Fruit fly (Drosophila melanogaster) whole organism, embryonic: Measurements from ENCODE around the gene CG34163.

Experiments
- Blimp-1 ChIP-seq: fragments of 200-800 bp; sonication (Bioruptor generic); optimal IDR thresholded peaks from 3 replicates; lab custom pipeline; 2018; ENCODE audit warnings: missing biosample characterization, missing genetic modification characterization, mild to moderate bottlenecking, moderate library complexity, missing genetic modification reagents
- CG11504 ChIP-seq: fragments of 200-800 bp; sonication (Bioruptor generic); optimal IDR thresholded peaks from 3 replicates; lab custom pipeline; 2019; ENCODE audit warnings: missing biosample characterization, mild to moderate bottlenecking, missing genetic modification characterization, moderate library complexity
- CG11723 ChIP-seq: fragments of 200-800 bp; sonication (Bioruptor generic); optimal IDR thresholded peaks from 2 replicates; lab custom pipeline; 2017; ENCODE audit warnings: missing biosample characterization, mild to moderate bottlenecking, missing genetic modification characterization
- CG12236 ChIP-seq: fragments of 200-800 bp; sonication (Bioruptor generic); optimal IDR thresholded peaks from 2 replicates; lab custom pipeline; 2016; ENCODE audit warnings: missing biosample characterization, missing genetic modification characterization
- CG12744 ChIP-seq: fragments of 200-800 bp; sonication (Bioruptor generic); optimal IDR thresholded peaks from 2 replicates; lab custom pipeline; 2016; ENCODE audit warnings: missing biosample characterization, missing genetic modification characterization
- CG13123 ChIP-seq: fragments of 200-800 bp; sonication (Bioruptor generic); optimal IDR thresholded peaks from 2 replicates; lab custom pipeline; 2016; ENCODE audit warnings: missing biosample characterization, missing genetic modification characterization
- CG13624 ChIP-seq: fragments of 200-800 bp; sonication (Bioruptor generic); optimal IDR thresholded peaks from 2 replicates; lab custom pipeline; 2016; ENCODE audit warnings: missing biosample characterization, missing genetic modification characterization
- CG13775 ChIP-seq: fragments of 200-800 bp; sonication (Bioruptor generic); optimal IDR thresholded peaks from 3 replicates; lab custom pipeline; 2017; ENCODE audit warnings: missing biosample characterization, mild to moderate bottlenecking, missing genetic modification characterization
- CG15514 ChIP-seq: fragments of 200-800 bp; sonication (Bioruptor generic); optimal IDR thresholded peaks from 3 replicates; lab custom pipeline; 2017; ENCODE audit warnings: missing biosample characterization, missing genetic modification characterization, mild to moderate bottlenecking, moderate library complexity, missing genetic modification reagents
- CG1603 ChIP-seq: fragments of 200-800 bp; sonication (Bioruptor generic); optimal IDR thresholded peaks from 2 replicates; lab custom pipeline; 2019; ENCODE audit warnings: missing biosample characterization, mild to moderate bottlenecking, missing genetic modification characterization, moderate library complexity
- CG16779 ChIP-seq: fragments of 200-800 bp; sonication (Bioruptor generic); IDR thresholded peaks from 2 replicates; pipeline ENCODE4 v1.3.6; 2022; ENCODE audit warnings: missing biosample characterization, missing genetic modification characterization
- CG17829 ChIP-seq: fragments of 200-800 bp; optimal IDR thresholded peaks from 2 replicates; lab custom pipeline; 2019; ENCODE audit warnings: missing biosample characterization, mild to moderate bottlenecking, missing genetic modification characterization, moderate library complexity
- CG18764 ChIP-seq: fragments of 200-800 bp; sonication (Bioruptor generic); optimal IDR thresholded peaks from 3 replicates; lab custom pipeline; 2016; ENCODE audit warnings: missing biosample characterization, missing genetic modification characterization
- CG3163 ChIP-seq: fragments of 200-800 bp; sonication (Bioruptor generic); optimal IDR thresholded peaks from 3 replicates; lab custom pipeline; 2016; ENCODE audit warnings: missing biosample characterization, missing genetic modification characterization
- CG6689 ChIP-seq: fragments of 200-800 bp; sonication (Bioruptor generic); IDR thresholded peaks from 2 replicates; pipeline ENCODE4 v1.3.6; 2022; ENCODE audit warnings: missing biosample characterization, missing genetic modification characterization
- CG7786 ChIP-seq: fragments of 200-800 bp; sonication (Bioruptor generic); optimal IDR thresholded peaks from 2 replicates; lab custom pipeline; 2016; ENCODE audit warnings: missing biosample characterization, missing genetic modification characterization
- CG8944 ChIP-seq: fragments of 200-800 bp; sonication (Bioruptor generic); optimal IDR thresholded peaks from 3 replicates; lab custom pipeline; 2016; ENCODE audit warnings: missing biosample characterization, missing genetic modification characterization
- CoRest ChIP-seq: fragments of 200-800 bp; sonication (Bioruptor generic); optimal IDR thresholded peaks from 3 replicates; lab custom pipeline; 2018; ENCODE audit warnings: missing biosample characterization, mild to moderate bottlenecking, missing genetic modification characterization, moderate library complexity
- CrebB ChIP-seq: fragments of 200-800 bp; sonication (Bioruptor generic); optimal IDR thresholded peaks from 3 replicates; lab custom pipeline; 2018; ENCODE audit warnings: missing biosample characterization, mild to moderate bottlenecking, missing genetic modification characterization
- D19A ChIP-seq: fragments of 200-800 bp; optimal IDR thresholded peaks from 3 replicates; lab custom pipeline; 2019; ENCODE audit warnings: missing biosample characterization, mild to moderate bottlenecking, missing genetic modification characterization, moderate library complexity
- Fer1 ChIP-seq: fragments of 200-800 bp; sonication (Bioruptor generic); optimal IDR thresholded peaks from 2 replicates; lab custom pipeline; 2017; ENCODE audit warnings: missing biosample characterization, mild to moderate bottlenecking, missing genetic modification characterization
- Kr ChIP-seq: fragments of 200-800 bp; sonication (Bioruptor generic); optimal IDR thresholded peaks from 2 replicates; lab custom pipeline; 2017; ENCODE audit warnings: missing biosample characterization, mild to moderate bottlenecking, missing genetic modification characterization
- Med ChIP-seq: fragments of 200-800 bp; sonication (Bioruptor generic); peaks from one replicate; lab custom pipeline; 2016; ENCODE audit warnings: missing biosample characterization, missing genetic modification characterization, mild to moderate bottlenecking, inconsistent platforms, moderate library complexity
- Nf-YB ChIP-seq: fragments of 200-800 bp; sonication (Bioruptor generic); optimal IDR thresholded peaks from 3 replicates; lab custom pipeline; 2019; ENCODE audit warnings: missing biosample characterization, mild to moderate bottlenecking, missing genetic modification characterization, moderate library complexity
- PHDP ChIP-seq: fragments of 200-800 bp; sonication (Bioruptor generic); optimal IDR thresholded peaks from 3 replicates; lab custom pipeline; 2018; ENCODE audit warnings: missing biosample characterization, mild to moderate bottlenecking, missing genetic modification characterization, moderate library complexity
- Side ChIP-seq: fragments of 200-800 bp; sonication (Bioruptor generic); optimal IDR thresholded peaks from 2 replicates; lab custom pipeline; 2016; ENCODE audit warnings: missing biosample characterization, missing genetic modification characterization
- Spps ChIP-seq: fragments of 200-800 bp; sonication (Bioruptor generic); optimal IDR thresholded peaks from 2 replicates; lab custom pipeline; 2018; ENCODE audit warnings: missing biosample characterization, mild to moderate bottlenecking, missing genetic modification characterization
- Stat92E ChIP-seq, 3 experiments: fragments of >200 bp in 2 of 3; fragments of 200-800 bp in 1 of 3; sonication (Bioruptor generic) in 1 of 3; optimal IDR thresholded peaks; 2 replicates each; lab custom pipeline; 2017 to 2019; ENCODE audit warnings: missing biosample characterization in 3 of 3, missing genetic modification characterization in 3 of 3, mild to moderate bottlenecking in 1 of 3, moderate library complexity in 1 of 3
- ab ChIP-seq: fragments of 200-800 bp; sonication (Bioruptor generic); optimal IDR thresholded peaks from 2 replicates; lab custom pipeline; 2016; ENCODE audit warnings: missing biosample characterization, missing genetic modification characterization
- ap ChIP-seq: fragments of 200-800 bp; sonication (Bioruptor generic); IDR thresholded peaks from 2 replicates; pipeline ENCODE4 v1.3.6; 2022; ENCODE audit warnings: missing biosample characterization, missing genetic modification characterization
- dpn ChIP-seq, 2 experiments: fragments of 200-800 bp; sonication (Bioruptor generic); optimal IDR thresholded peaks; 3 replicates each; lab custom pipeline; 2016; ENCODE audit warnings: missing biosample characterization in 2 of 2, missing genetic modification characterization in 2 of 2
- eve ChIP-seq, 2 experiments: fragments of >200 bp; optimal IDR thresholded peaks; 2 replicates each; lab custom pipeline; 2017; ENCODE audit warnings: missing biosample characterization in 2 of 2, missing genetic modification characterization in 2 of 2
- fd64A ChIP-seq: fragments of 200-800 bp; sonication (Bioruptor generic); optimal IDR thresholded peaks from 3 replicates; lab custom pipeline; 2018; ENCODE audit warnings: missing biosample characterization, mild to moderate bottlenecking, missing genetic modification characterization
- grau ChIP-seq: fragments of 200-800 bp; optimal IDR thresholded peaks from 3 replicates; lab custom pipeline; 2019; ENCODE audit warnings: missing biosample characterization, mild to moderate bottlenecking, missing genetic modification characterization, moderate library complexity
- gro ChIP-seq: fragments of 200-800 bp; sonication (Bioruptor generic); optimal IDR thresholded peaks from 2 replicates; lab custom pipeline; 2016; ENCODE audit warnings: missing biosample characterization, missing genetic modification characterization
- gt ChIP-seq: fragments of 200-800 bp; sonication (Bioruptor generic); IDR thresholded peaks from 2 replicates; pipeline ENCODE4 v1.3.6; 2022; ENCODE audit warnings: missing biosample characterization, missing genetic modification characterization
- h ChIP-seq: fragments of >200 bp; optimal IDR thresholded peaks from 2 replicates; lab custom pipeline; 2017
- klu ChIP-seq: fragments of 200-800 bp; sonication (Bioruptor generic); IDR thresholded peaks from 2 replicates; pipeline ENCODE4 v1.3.6; 2022; ENCODE audit warnings: missing biosample characterization, missing genetic modification characterization
- lab ChIP-seq: fragments of 200-800 bp; sonication (Bioruptor generic); optimal IDR thresholded peaks from 3 replicates; lab custom pipeline; 2017; ENCODE audit warnings: missing biosample characterization, missing genetic modification characterization, mild to moderate bottlenecking, moderate library complexity, missing genetic modification reagents
- luna ChIP-seq: fragments of 200-800 bp; sonication (Bioruptor generic); optimal IDR thresholded peaks from 2 replicates; lab custom pipeline; 2016; ENCODE audit warnings: missing biosample characterization, missing genetic modification characterization
- pros ChIP-seq: fragments of 200-800 bp; sonication (Bioruptor generic); optimal IDR thresholded peaks from 3 replicates; lab custom pipeline; 2019; ENCODE audit warnings: missing biosample characterization, mild to moderate bottlenecking, missing genetic modification characterization, moderate library complexity
- pzg ChIP-seq: fragments of 200-800 bp; sonication (Bioruptor generic); optimal IDR thresholded peaks from 3 replicates; lab custom pipeline; 2018; ENCODE audit warnings: missing biosample characterization, mild to moderate bottlenecking, missing genetic modification characterization, moderate library complexity
- repo ChIP-seq: fragments of 200-800 bp; sonication (Bioruptor generic); optimal IDR thresholded peaks from 2 replicates; lab custom pipeline; 2016; ENCODE audit warnings: missing biosample characterization, missing genetic modification characterization
- schlank ChIP-seq: fragments of 200-800 bp; sonication (Bioruptor generic); optimal IDR thresholded peaks from 2 replicates; lab custom pipeline; 2018; ENCODE audit warnings: missing biosample characterization, mild to moderate bottlenecking, missing genetic modification characterization
- sens ChIP-seq: fragments of 200-800 bp; sonication (Bioruptor generic); peaks from one replicate; lab custom pipeline; 2016; ENCODE audit warnings: missing biosample characterization, missing genetic modification characterization
- slbo ChIP-seq: fragments of 200-800 bp; sonication (Bioruptor generic); IDR thresholded peaks from 2 replicates; pipeline ENCODE4 v1.3.6; 2022; ENCODE audit warnings: missing biosample characterization, missing genetic modification characterization
- sna ChIP-seq: fragments of 200-800 bp; sonication (Bioruptor generic); IDR thresholded peaks from 2 replicates; pipeline ENCODE4 v1.3.6; 2022; ENCODE audit warnings: missing biosample characterization, missing genetic modification characterization; ENCODE audit not compliant: partially characterized antibody
- sug ChIP-seq: fragments of 200-800 bp; optimal IDR thresholded peaks from 2 replicates; lab custom pipeline; 2019; ENCODE audit warnings: missing biosample characterization, mild to moderate bottlenecking, missing genetic modification characterization, moderate library complexity
- twi ChIP-seq: fragments of 200-800 bp; optimal IDR thresholded peaks from 2 replicates; lab custom pipeline; 2019; ENCODE audit warnings: missing biosample characterization, mild to moderate bottlenecking, missing genetic modification characterization, moderate library complexity
- wor ChIP-seq: fragments of 200-800 bp; sonication (Bioruptor generic); IDR thresholded peaks from 2 replicates; pipeline ENCODE4 v1.3.6; 2022; ENCODE audit warnings: missing biosample characterization, missing genetic modification characterization

Gene CG34163

dm6 chr2L:12010100-12010876 is 22.2 kb downstream of the CG34163 start (continued):
- TF ChIP-seq Med (GFP tag; lab: Kevin White, UChicago) = peak; percentile 94
- no peak for TF ChIP-seq CG13775
- no peak for TF ChIP-seq wor (GFP tag; lab: Robert Waterston, UW)
- no peak for TF ChIP-seq CG18764 (GFP tag; lab: Kevin White, UChicago)
- peak; percentile 45 for TF ChIP-seq lab (GFP tag; lab: Kevin White, UChicago)
- TF ChIP-seq CG11504 (tag; lab: Kevin White, UChicago) = peak; percentile 99
- no peak for TF ChIP-seq CG17829
- TF ChIP-seq Side = peak; percentile 56
- no peak for TF ChIP-seq schlank (tag; lab: Kevin White, UChicago)
- TF ChIP-seq slbo (GFP tag; lab: Robert Waterston, UW) = no peak
- TF ChIP-seq PHDP (tag; lab: Kevin White, UChicago) = no peak
- TF ChIP-seq eve (GFP tag; optimal IDR thresholded peaks at IDR 0.05; lab: Kevin White, UChicago) = no peak
- TF ChIP-seq CG13624 (GFP tag; lab: Kevin White, UChicago) = peak; percentile 41
- TF ChIP-seq luna = no peak
- TF ChIP-seq CG15514 (GFP tag; lab: Kevin White, UChicago) = no peak
- no peak for TF ChIP-seq CG16779
- peak; percentile 84 for TF ChIP-seq sens
- TF ChIP-seq Blimp-1 = no peak
- peak; percentile 19 for TF ChIP-seq repo (GFP tag; lab: Kevin White, UChicago)
- no peak for TF ChIP-seq D19A (tag; lab: Kevin White, UChicago)
- no peak for TF ChIP-seq CG8944 (GFP tag; lab: Kevin White, UChicago)
- TF ChIP-seq CG1603 (tag; lab: Kevin White, UChicago) = peak; percentile 27
- TF ChIP-seq CG3163 = peak; percentile 43
- TF ChIP-seq gro = peak; percentile 53
- no peak for TF ChIP-seq CG6689
- peak; percentile 91 for TF ChIP-seq sug (tag; lab: Kevin White, UChicago)
- TF ChIP-seq CG13123 (GFP tag; lab: Kevin White, UChicago) = no peak
- no peak for TF ChIP-seq CG7786 (GFP tag; lab: Kevin White, UChicago)
- no peak for TF ChIP-seq CG12236 (GFP tag; lab: Kevin White, UChicago)
- TF ChIP-seq Spps (tag; lab: Kevin White, UChicago) = no peak
- peak; percentile 55 for TF ChIP-seq fd64A (GFP tag; lab: Kevin White, UChicago)
- TF ChIP-seq klu (GFP tag; lab: Robert Waterston, UW) = no peak
- no peak for TF ChIP-seq sna (GFP tag; lab: Robert Waterston, UW)
- TF ChIP-seq pros (GFP tag; lab: Kevin White, UChicago) = peak; percentile 99
- no peak for TF ChIP-seq CrebB (tag; lab: Kevin White, UChicago)
- peak; percentile 84 for TF ChIP-seq ab
- peak; percentile 13 for TF ChIP-seq Kr (GFP tag; lab: Kevin White, UChicago)
- TF ChIP-seq h (lab: Kevin White, UChicago) = no peak
- peak; percentile 60 for TF ChIP-seq Fer1 (GFP tag; lab: Kevin White, UChicago)
- peak; percentile 5 for TF ChIP-seq pzg (GFP tag; lab: Kevin White, UChicago)
- TF ChIP-seq gt (GFP tag; lab: Robert Waterston, UW) = no peak
- TF ChIP-seq grau (tag; lab: Kevin White, UChicago) = no peak
- peak; percentile 100 for TF ChIP-seq Nf-YB (GFP tag; lab: Kevin White, UChicago)
- no peak for TF ChIP-seq dpn (GFP tag; optimal IDR thresholded peaks at IDR 0.05; lab: Kevin White, UChicago)
- peak in 1 of 3 experiments; percentile 13 for TF ChIP-seq Stat92E (GFP tag; optimal IDR thresholded peaks at IDR 0.05; lab: Kevin White, UChicago)
- TF ChIP-seq CoRest = peak; percentile 10
- TF ChIP-seq CG12744 (GFP tag; lab: Kevin White, UChicago) = no peak
- TF ChIP-seq twi = peak; percentile 86
- TF ChIP-seq ap (GFP tag; lab: Robert Waterston, UW) = no peak
- TF ChIP-seq CG11723 (GFP tag; lab: Kevin White, UChicago) = no peak
